Worm (Caenorhabditis elegans): ENCODE measurements around the gene F10C1.23.

The F10C1.23 gene

ce11 chrII:5774120-5774519 is 16.3 kb downstream of the F10C1.23 start, which contains the start of the genes dmd-5 and F10C1.1 (continued):
- TF ChIP-seq dpl-1 (GFP tag; optimal IDR thresholded peaks at IDR 0.05) (no peak), nfyb-1 (GFP tag; IDR thresholded peaks at IDR 0.05) (no peak), Y95B8A.8 (GFP tag; IDR thresholded peaks at IDR 0.05) (no peak), aptf-3 (GFP tag; IDR thresholded peaks at IDR 0.05) (no peak)

- no peak for TF ChIP-seq aptf-3 (GFP tag; IDR thresholded peaks at IDR 0.05)
- TF ChIP-seq lir-1 (GFP tag; conservative IDR thresholded peaks at IDR 0.05) = no peak
- no peak for TF ChIP-seq hlh-26 (GFP tag; conservative IDR thresholded peaks at IDR 0.05)
- TF ChIP-seq ztf-6 (GFP tag; IDR thresholded peaks at IDR 0.05) = no peak
- TF ChIP-seq ceh-100 (GFP tag; IDR thresholded peaks at IDR 0.05) = no peak
- TF ChIP-seq ceh-40 (GFP tag; IDR thresholded peaks at IDR 0.05) = no peak
- no peak for TF ChIP-seq ceh-91 (GFP tag; IDR thresholded peaks at IDR 0.05)
These were observed 17.0 kb downstream of the F10C1.23 start for ce11 chrII:5774879-5775278.

ce11 chrII:5777372-5777771 is 19.5 kb downstream of the F10C1.23 start:
- TF ChIP-seq snpc-3.4 (tag; optimal IDR thresholded peaks at IDR 0.05) (no peak), hsf-1 (GFP tag; IDR thresholded peaks at IDR 0.05) (no peak), madf-3 (GFP tag; IDR thresholded peaks at IDR 0.05) (no peak), T26A5.8 (tag; optimal IDR thresholded peaks at IDR 0.05) (no peak), C17E4.6 (GFP tag; IDR thresholded peaks at IDR 0.05) (no peak), C06A6.2 (GFP tag; conservative IDR thresholded peaks at IDR 0.05) (no peak), Y95B8A.8 (GFP tag; IDR thresholded peaks at IDR 0.05) (no peak), nhr-179 (tag; optimal IDR thresholded peaks at IDR 0.05) (no peak), ztf-22 (GFP tag; optimal IDR thresholded peaks at IDR 0.05) (no peak), attf-6 (GFP tag; IDR thresholded peaks at IDR 0.05) (no peak), sptf-2 (GFP tag; optimal IDR thresholded peaks at IDR 0.05) (no peak), rec-8 (tag; optimal IDR thresholded peaks at IDR 0.05) (no peak), ceh-79 (tag; optimal IDR thresholded peaks at IDR 0.05) (no peak), F57C9.4 (tag; optimal IDR thresholded peaks at IDR 0.05) (no peak)

ce11 chrII:5779866-5780265 is 22.0 kb downstream of the F10C1.23 start:
- TF ChIP-seq nhr-90 (tag; optimal IDR thresholded peaks at IDR 0.05) (no peak), hmg-1.2 (GFP tag; IDR thresholded peaks at IDR 0.05) (peak; percentile 50; the same call in 1 of the 2 replicates), ceh-27 (GFP tag; optimal IDR thresholded peaks at IDR 0.05) (peak; percentile 7)

- peak; percentile 33 for TF ChIP-seq nhr-179 (tag; optimal IDR thresholded peaks at IDR 0.05)
- TF ChIP-seq bed-2 (GFP tag; IDR thresholded peaks at IDR 0.05) = peak; percentile 61; the same call in 1 of the 2 replicates
- TF ChIP-seq Y79H2A.3 (GFP tag; conservative IDR thresholded peaks at IDR 0.05) = peak; percentile 64; the same call in 1 of the 2 replicates
- TF ChIP-seq madf-8 (GFP tag; conservative IDR thresholded peaks at IDR 0.05) = 0 out of 2 replicates have a peak, but pooled peaks have one; percentile 5
- peak; percentile 90 for TF ChIP-seq rpc-1 (optimal IDR thresholded peaks at IDR 0.05)
- peak; percentile 89 for TF ChIP-seq rpc-1 (tag; optimal IDR thresholded peaks at IDR 0.05)
- TF ChIP-seq nhr-120 (GFP tag; IDR thresholded peaks at IDR 0.05) = no peak
- TF ChIP-seq D2030.7 (GFP tag; IDR thresholded peaks at IDR 0.05) = peak; percentile 89
- TF ChIP-seq ceh-100 (GFP tag; IDR thresholded peaks at IDR 0.05) = peak; percentile 73
- TF ChIP-seq tbp1 (GFP tag; optimal IDR thresholded peaks at IDR 0.05) = peak; percentile 95
- TF ChIP-seq ceh-91 (GFP tag; IDR thresholded peaks at IDR 0.05) = peak; percentile 57
- peak; percentile 60 for TF ChIP-seq ZK185.1 (tag; optimal IDR thresholded peaks at IDR 0.05; ENCODE audit: poor library complexity, severe bottlenecking)
- TF ChIP-seq ceh-79 (tag; optimal IDR thresholded peaks at IDR 0.05) = peak; percentile 83
- peak; percentile 95 for TF ChIP-seq lin-26 (GFP tag; IDR thresholded peaks at IDR 0.05)
- peak; percentile 88 for TF ChIP-seq nfyb-1 (GFP tag; IDR thresholded peaks at IDR 0.05)
- no peak for TF ChIP-seq Y67H2A.10 (GFP tag; conservative IDR thresholded peaks at IDR 0.05)
- TF ChIP-seq fkh-3 (tag; optimal IDR thresholded peaks at IDR 0.05) = peak; percentile 66
- peak; percentile 81 for TF ChIP-seq nhr-80 (tag; optimal IDR thresholded peaks at IDR 0.05)
- no peak for TF ChIP-seq C06A6.2 (GFP tag; conservative IDR thresholded peaks at IDR 0.05)
- TF ChIP-seq snpc-1.3 (tag; optimal IDR thresholded peaks at IDR 0.05; ENCODE audit: insufficient read depth) = peak; percentile 59
These were observed 24.4 kb downstream of the F10C1.23 start, which contains the start of gene K05F1.6 for ce11 chrII:5781935-5782921. TSS of gene K05F1.6 (plus strand) at chrII:5782520.

Data from whole organism, young adult.